Worm (Caenorhabditis elegans) whole organism, L2 larva: ENCODE measurements around the gene nhr-197.

Experiments used
- F13H6.1 ChIP-seq: sonication (generic microtip); optimal IDR thresholded peaks from 2 replicates; lab custom pipeline; 2016; ENCODE audit warnings: missing genetic modification characterization, missing compliant biosample characterization
- R02D3.7 ChIP-seq: fragments of 150-350 bp; optimal IDR thresholded peaks from 2 replicates; lab custom pipeline; 2014; ENCODE audit warnings: missing biosample characterization, missing genetic modification characterization
- Y55F3AM.14 ChIP-seq: fragments of 200-800 bp; sonication (Bioruptor generic); optimal IDR thresholded peaks from 2 replicates; lab custom pipeline; 2018; ENCODE audit warnings: mild to moderate bottlenecking, missing genetic modification characterization, missing compliant biosample characterization
- alr-1 ChIP-seq: fragments of 150-350 bp; optimal IDR thresholded peaks from 2 replicates; lab custom pipeline; 2014; ENCODE audit warnings: missing biosample characterization, missing genetic modification characterization
- aly-2 ChIP-seq: fragments of 150-350 bp; optimal IDR thresholded peaks from 2 replicates; lab custom pipeline; 2014; ENCODE audit warnings: missing biosample characterization, missing genetic modification characterization
- ama-1 ChIP-seq: fragments of 150-350 bp; optimal IDR thresholded peaks from 2 replicates; lab custom pipeline; 2018; ENCODE audit warnings: inconsistent platforms
- blmp-1 ChIP-seq: sonication (generic microtip); optimal IDR thresholded peaks from 2 replicates; lab custom pipeline; 2017; ENCODE audit warnings: missing genetic modification characterization, mild to moderate bottlenecking, missing compliant biosample characterization, antibody characterized with exemption, moderate library complexity; ENCODE audit not compliant: insufficient read depth
- ceh-16 ChIP-seq: fragments of 150-350 bp; optimal IDR thresholded peaks from 2 replicates; lab custom pipeline; 2014; ENCODE audit warnings: missing biosample characterization, missing genetic modification characterization
- ceh-82 ChIP-seq: fragments of 150-350 bp; optimal IDR thresholded peaks from 2 replicates; lab custom pipeline; 2014; ENCODE audit warnings: missing biosample characterization, missing genetic modification characterization
- crh-2 ChIP-seq: sonication (generic microtip); optimal IDR thresholded peaks from 2 replicates; lab custom pipeline; 2017; ENCODE audit warnings: missing biosample characterization, missing genetic modification characterization
- elt-3 ChIP-seq: sonication (generic microtip); optimal IDR thresholded peaks from 2 replicates; lab custom pipeline; 2017; ENCODE audit warnings: missing biosample characterization, missing genetic modification characterization
- fos-1 ChIP-seq: fragments of 150-350 bp; optimal IDR thresholded peaks from 2 replicates; lab custom pipeline; 2014; ENCODE audit warnings: missing biosample characterization, missing genetic modification characterization
- lsy-2 ChIP-seq, 2 experiments: fragments of 150-350 bp in 1 of 2; sonication (generic microtip) in 1 of 2; optimal IDR thresholded peaks; 2 replicates each; lab custom pipeline; 2014 to 2017; ENCODE audit warnings: missing biosample characterization in 2 of 2, missing genetic modification characterization in 2 of 2
- mab-5 ChIP-seq: fragments of 150-350 bp; optimal IDR thresholded peaks from 2 replicates; lab custom pipeline; 2014; ENCODE audit warnings: missing biosample characterization, missing genetic modification characterization
- mbf-1 ChIP-seq: sonication (generic microtip); optimal IDR thresholded peaks from 2 replicates; lab custom pipeline; 2017; ENCODE audit warnings: missing biosample characterization, missing genetic modification characterization
- mdl-1 ChIP-seq, 2 experiments: fragments of 150-350 bp in 1 of 2; sonication (generic microtip) in 1 of 2; optimal IDR thresholded peaks; 2 replicates each; lab custom pipeline; 2017; ENCODE audit warnings: missing biosample characterization in 2 of 2, missing genetic modification characterization in 2 of 2
- nhr-10 ChIP-seq: sonication (generic microtip); optimal IDR thresholded peaks from 2 replicates; lab custom pipeline; 2017; ENCODE audit warnings: missing biosample characterization, missing genetic modification characterization
- nhr-12 ChIP-seq: fragments of 150-350 bp; optimal IDR thresholded peaks from 2 replicates; lab custom pipeline; 2014; ENCODE audit warnings: missing biosample characterization, missing genetic modification characterization
- nhr-129 ChIP-seq: fragments of 150-350 bp; optimal IDR thresholded peaks from 2 replicates; lab custom pipeline; 2014; ENCODE audit warnings: missing biosample characterization, missing genetic modification characterization
- nhr-21 ChIP-seq: fragments of 150-350 bp; optimal IDR thresholded peaks from 2 replicates; lab custom pipeline; 2014; ENCODE audit warnings: missing biosample characterization, missing genetic modification characterization
- nhr-23 ChIP-seq: fragments of 150-350 bp; optimal IDR thresholded peaks from 2 replicates; lab custom pipeline; 2014; ENCODE audit warnings: missing biosample characterization, missing genetic modification reagents, missing genetic modification characterization
- nhr-237 ChIP-seq: fragments of 150-350 bp; optimal IDR thresholded peaks from 2 replicates; lab custom pipeline; 2014; ENCODE audit warnings: missing biosample characterization, missing genetic modification characterization
- nhr-6 ChIP-seq: fragments of 150-350 bp; optimal IDR thresholded peaks from 2 replicates; lab custom pipeline; 2014; ENCODE audit warnings: missing biosample characterization, missing genetic modification characterization
- nhr-77 ChIP-seq: fragments of 150-350 bp; optimal IDR thresholded peaks from 2 replicates; lab custom pipeline; 2014; ENCODE audit warnings: missing biosample characterization, missing genetic modification characterization
- skn-1 ChIP-seq: sonication (generic microtip); optimal IDR thresholded peaks from 2 replicates; lab custom pipeline; 2017; ENCODE audit warnings: missing biosample characterization, missing genetic modification characterization
- sma-3 ChIP-seq: sonication (generic microtip); optimal IDR thresholded peaks from 2 replicates; lab custom pipeline; 2016; ENCODE audit warnings: missing genetic modification reagents, missing genetic modification characterization, missing compliant biosample characterization
- sma-9 ChIP-seq, 2 experiments: fragments of 150-350 bp in 1 of 2; sonication (generic microtip) in 1 of 2; optimal IDR thresholded peaks; 2 replicates each; lab custom pipeline; 2014 to 2016; ENCODE audit warnings: missing genetic modification characterization in 2 of 2, mild to moderate bottlenecking in 1 of 2, missing biosample characterization in 1 of 2, missing compliant biosample characterization in 1 of 2, missing genetic modification reagents in 1 of 2, moderate library complexity in 1 of 2
- unc-39 ChIP-seq: fragments of 150-350 bp; optimal IDR thresholded peaks from 2 replicates; lab custom pipeline; 2014; ENCODE audit warnings: missing biosample characterization, missing genetic modification characterization
- unc-62 ChIP-seq: fragments of 150-350 bp; optimal IDR thresholded peaks from 2 replicates; lab custom pipeline; 2014; ENCODE audit warnings: missing biosample characterization, missing genetic modification reagents, missing genetic modification characterization
- zag-1 ChIP-seq: fragments of 150-350 bp; optimal IDR thresholded peaks from 2 replicates; lab custom pipeline; 2014; ENCODE audit warnings: missing biosample characterization, missing genetic modification characterization
- ztf-1 ChIP-seq: fragments of 200-800 bp; sonication (Bioruptor generic); conservative IDR thresholded peaks from 2 replicates; pipeline ENCODE4 v1.3.6; 2022; ENCODE audit warnings: missing genetic modification characterization, missing compliant biosample characterization
- ztf-11 ChIP-seq: sonication (generic microtip); optimal IDR thresholded peaks from 2 replicates; lab custom pipeline; 2017; ENCODE audit warnings: missing biosample characterization, missing genetic modification characterization
- ztf-4 ChIP-seq: fragments of 150-350 bp; optimal IDR thresholded peaks from 2 replicates; lab custom pipeline; 2014; ENCODE audit warnings: missing biosample characterization, missing genetic modification characterization

nhr-197 gene

ce11 chrV:15693682-15694081 lies 5.9 kb downstream of the nhr-197 start, which contains the start of gene nhr-198:
TSS of gene nhr-198 (plus strand) at chrV:15693994.
- TF ChIP-seq nhr-129 (no peak), blmp-1 (tag; lab: Kevin White, UChicago) (no peak), ama-1 (lab: Kevin White, UChicago) (no peak), ztf-1 (GFP tag; lab: Robert Waterston, UW) (no peak), ztf-4 (tag; lab: Kevin White, UChicago) (no peak), nhr-237 (no peak), Y55F3AM.14 (GFP tag; lab: Kevin White, UChicago) (no peak), ceh-16 (tag; lab: Kevin White, UChicago) (no peak), ceh-82 (no peak), ztf-11 (tag; lab: Kevin White, UChicago) (no peak), nhr-23 (tag; lab: Kevin White, UChicago) (no peak), crh-2 (tag; lab: Kevin White, UChicago) (no peak)

ce11 chrV:15698099-15698498 lies 10.3 kb downstream of the nhr-197 start, which contains the start of gene srx-29:
TSS of gene srx-29 (minus strand) at chrV:15698199.
- TF ChIP-seq mdl-1 (tag; optimal IDR thresholded peaks at IDR 0.05; lab: Kevin White, UChicago) (no peak), mbf-1 (tag; lab: Kevin White, UChicago) (no peak), sma-3 (GFP tag; lab: Kevin White, UChicago) (no peak), ceh-16 (tag; lab: Kevin White, UChicago) (no peak), nhr-237 (no peak)

ce11 chrV:15699799-15700198 lies 12.0 kb downstream of the nhr-197 start, which contains the start of gene nhr-199:
TSS of gene nhr-199 (minus strand) at chrV:15699899.
- TF ChIP-seq Y55F3AM.14 (GFP tag; lab: Kevin White, UChicago) (no peak), F13H6.1 (tag; lab: Kevin White, UChicago) (no peak), fos-1 (tag; lab: Kevin White, UChicago) (no peak), nhr-77 (tag; lab: Kevin White, UChicago) (no peak), mab-5 (tag; lab: Kevin White, UChicago) (no peak)

- TF ChIP-seq unc-62 (GFP tag; lab: Kevin White, UChicago) (no peak), sma-9 (GFP tag; optimal IDR thresholded peaks at IDR 0.05; lab: Kevin White, UChicago) (no peak), sma-9 (tag; optimal IDR thresholded peaks at IDR 0.05; lab: Kevin White, UChicago) (no peak), R02D3.7 (tag; lab: Kevin White, UChicago) (no peak), nhr-23 (tag; lab: Kevin White, UChicago) (no peak), lsy-2 (tag; optimal IDR thresholded peaks at IDR 0.05; lab: Kevin White, UChicago) (no peak), mbf-1 (tag; lab: Kevin White, UChicago) (no peak), unc-39 (tag; lab: Kevin White, UChicago) (no peak), nhr-237 (no peak), nhr-6 (tag; lab: Kevin White, UChicago) (no peak), ztf-4 (tag; lab: Kevin White, UChicago) (no peak), nhr-129 (no peak), nhr-21 (tag; lab: Kevin White, UChicago) (no peak), aly-2 (tag; lab: Kevin White, UChicago) (no peak), elt-3 (tag; lab: Kevin White, UChicago) (no peak)
- TF ChIP-seq, all 48 proteins: peak for 0
Measured at ce11 chrV:15702263-15702662, 14.5 kb downstream of the nhr-197 start, which contains the start of gene nhr-53. TSS of gene nhr-53 (minus strand) at chrV:15702363.

ce11 chrV:15704745-15705144 lies 17.0 kb downstream of the nhr-197 start, which contains the start of gene twk-34:
TSS of gene twk-34 (plus strand) at chrV:15704960.
- TF ChIP-seq R02D3.7 (tag; lab: Kevin White, UChicago) (no peak), nhr-10 (tag; lab: Kevin White, UChicago) (no peak), nhr-6 (tag; lab: Kevin White, UChicago) (no peak), zag-1 (no peak), skn-1 (tag; lab: Kevin White, UChicago) (no peak), sma-3 (GFP tag; lab: Kevin White, UChicago) (no peak), alr-1 (no peak), unc-62 (GFP tag; lab: Kevin White, UChicago) (no peak), elt-3 (tag; lab: Kevin White, UChicago) (no peak), Y55F3AM.14 (GFP tag; lab: Kevin White, UChicago) (no peak), unc-39 (tag; lab: Kevin White, UChicago) (no peak), nhr-12 (tag; lab: Kevin White, UChicago) (no peak), nhr-237 (no peak), mab-5 (tag; lab: Kevin White, UChicago) (no peak)
